Worm (Caenorhabditis elegans): ENCODE results near the gene srh-8.

Gene srh-8

ce11 chrV:4007927-4008326 lies 2.6 kb downstream of the srh-8 start, which contains the start of gene srh-7:
Gene srh-7, plus strand, starts transcription at chrV:4008227.
- no peak for TF ChIP-seq fos-1 (tag; optimal IDR thresholded peaks at IDR 0.05)
- no peak for TF ChIP-seq nfya-1 (tag; optimal IDR thresholded peaks at IDR 0.05; ENCODE audit: insufficient read depth)

DNA sequence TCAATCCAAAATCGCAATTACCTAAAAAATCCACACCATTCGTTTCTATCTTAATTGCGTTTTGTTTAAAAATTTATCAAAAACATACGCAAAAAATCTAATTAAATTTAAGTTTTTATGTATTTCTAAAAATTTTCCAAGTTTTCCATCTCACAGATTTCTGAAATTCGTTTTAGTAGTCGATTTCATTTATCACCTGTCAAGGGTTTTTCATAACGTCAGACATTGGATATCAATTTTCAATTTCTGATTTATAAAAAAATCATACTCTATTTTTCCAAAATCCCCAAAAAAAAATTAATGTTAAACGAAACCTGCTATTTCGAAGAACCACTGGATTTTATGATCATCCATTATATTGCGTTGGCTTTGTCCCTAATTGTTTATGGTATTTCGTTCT lies 4.9 kb downstream of the srh-8 start, which contains the start of gene srh-4:
TSS of gene srh-4 (plus strand) at position 301 of the 400 bp plus-strand sequence.
- TF ChIP-seq daf-12 (tag; optimal IDR thresholded peaks at IDR 0.05), result no peak
- TF ChIP-seq lin-15B (tag; optimal IDR thresholded peaks at IDR 0.05), result no peak
- no peak for TF ChIP-seq ceh-28 (tag; optimal IDR thresholded peaks at IDR 0.05)
- TF ChIP-seq elt-3 (tag; optimal IDR thresholded peaks at IDR 0.05), result no peak
- no peak for TF ChIP-seq zag-1 (tag; optimal IDR thresholded peaks at IDR 0.05)
- TF ChIP-seq ama-1 (optimal IDR thresholded peaks at IDR 0.05), result no peak
- TF ChIP-seq elt-1 (tag; optimal IDR thresholded peaks at IDR 0.05), result no peak
- TF ChIP-seq snpc-4 (tag; optimal IDR thresholded peaks at IDR 0.05), result no peak
- TF ChIP-seq ceh-16 (tag; optimal IDR thresholded peaks at IDR 0.05), result no peak
- TF ChIP-seq sea-2 (GFP tag; optimal IDR thresholded peaks at IDR 0.05), result no peak
- TF ChIP-seq egl-5 (tag; optimal IDR thresholded peaks at IDR 0.05), result no peak
- TF ChIP-seq pqm-1 (tag; optimal IDR thresholded peaks at IDR 0.05), result no peak
- TF ChIP-seq fkh-10 (GFP tag; optimal IDR thresholded peaks at IDR 0.05), result no peak
- no peak for TF ChIP-seq ztf-4 (tag; optimal IDR thresholded peaks at IDR 0.05)
- TF ChIP-seq pha-4 (tag; optimal IDR thresholded peaks at IDR 0.05), result no peak

DNA sequence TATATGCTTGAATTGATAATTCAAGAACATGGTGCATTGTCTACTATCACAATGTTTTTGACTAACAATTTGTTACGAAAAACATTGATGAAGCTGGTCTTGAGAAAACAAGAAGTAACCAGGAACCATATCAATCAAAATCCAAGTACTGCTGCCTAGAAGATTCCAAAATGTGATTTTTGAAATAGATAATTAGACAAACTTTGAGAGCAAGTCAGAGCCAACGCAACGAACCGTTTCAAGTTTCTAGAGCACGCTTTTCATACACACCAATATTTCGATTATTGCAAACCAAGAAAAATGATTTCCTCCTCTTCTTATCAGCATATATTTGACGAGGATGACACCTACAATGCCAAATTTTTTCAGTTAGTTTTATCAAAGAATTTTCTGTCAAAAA lies 11.5 kb downstream of the srh-8 start, which contains the start of gene srw-89:
TSS of gene srw-89 (plus strand) at position 301 of the 400 bp plus-strand sequence.
- TF ChIP-seq nhr-25 (tag; optimal IDR thresholded peaks at IDR 0.05) (no peak), fkh-10 (GFP tag; optimal IDR thresholded peaks at IDR 0.05) (no peak), lin-39 (tag; optimal IDR thresholded peaks at IDR 0.05) (no peak)

DNA sequence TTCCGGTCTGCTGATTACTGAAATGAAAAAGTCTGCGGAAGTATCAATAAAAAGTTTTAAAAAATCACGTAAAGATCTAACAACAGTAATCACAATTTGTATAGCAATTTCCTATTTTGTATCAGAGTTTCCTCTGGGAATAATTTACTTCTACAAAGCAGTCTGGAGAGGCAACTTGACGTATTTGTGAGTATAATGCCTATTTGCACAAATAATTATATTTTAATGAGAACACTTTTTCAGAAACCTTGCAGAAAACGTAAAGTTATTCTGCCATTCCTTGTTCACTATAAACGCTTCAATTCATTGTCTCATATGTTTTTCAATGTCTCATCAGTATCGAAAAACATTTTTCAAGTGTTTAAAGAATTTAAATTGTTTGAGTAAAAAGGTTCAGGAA lies 13.3 kb downstream of the srh-8 start:
- TF ChIP-seq ztf-4 (tag; optimal IDR thresholded peaks at IDR 0.05), result no peak
- no peak for TF ChIP-seq daf-12 (tag; optimal IDR thresholded peaks at IDR 0.05)
- TF ChIP-seq unc-62 (GFP tag; optimal IDR thresholded peaks at IDR 0.05), result no peak

ce11 chrV:4019188-4019587 lies 13.9 kb downstream of the srh-8 start, which contains the start of gene K09D9.3:
Gene K09D9.3, plus strand, starts transcription at chrV:4019488.
- TF ChIP-seq R02D3.7 (tag; optimal IDR thresholded peaks at IDR 0.05) (no peak), jun-1 (tag; optimal IDR thresholded peaks at IDR 0.05) (no peak), pqm-1 (tag; optimal IDR thresholded peaks at IDR 0.05) (no peak), nfya-1 (tag; optimal IDR thresholded peaks at IDR 0.05; ENCODE audit: insufficient read depth) (no peak), ztf-4 (tag; optimal IDR thresholded peaks at IDR 0.05) (no peak), fkh-2 (tag; optimal IDR thresholded peaks at IDR 0.05) (no peak), egl-27 (tag; optimal IDR thresholded peaks at IDR 0.05) (no peak), lin-39 (tag; optimal IDR thresholded peaks at IDR 0.05) (no peak)

- TF ChIP-seq sea-2 (GFP tag; optimal IDR thresholded peaks at IDR 0.05) (no peak), ceh-16 (tag; optimal IDR thresholded peaks at IDR 0.05) (no peak), fos-1 (tag; optimal IDR thresholded peaks at IDR 0.05) (no peak), nhr-43 (tag; optimal IDR thresholded peaks at IDR 0.05; ENCODE audit: poor library complexity, severe bottlenecking) (no peak), ceh-28 (tag; optimal IDR thresholded peaks at IDR 0.05) (no peak), elt-3 (tag; optimal IDR thresholded peaks at IDR 0.05) (no peak), unc-62 (GFP tag; optimal IDR thresholded peaks at IDR 0.05) (no peak), fkh-2 (tag; optimal IDR thresholded peaks at IDR 0.05) (no peak), lin-15B (tag; optimal IDR thresholded peaks at IDR 0.05) (no peak), skn-1 (tag; optimal IDR thresholded peaks at IDR 0.05) (no peak), elt-2 (tag; optimal IDR thresholded peaks at IDR 0.05) (no peak), fkh-10 (GFP tag; optimal IDR thresholded peaks at IDR 0.05) (no peak), egl-5 (tag; optimal IDR thresholded peaks at IDR 0.05) (no peak)
These were observed 16.5 kb downstream of the srh-8 start, which contains the start of gene K09D9.14 for ce11 chrV:4021776-4022175. Gene K09D9.14, minus strand, starts transcription at chrV:4021876.

DNA sequence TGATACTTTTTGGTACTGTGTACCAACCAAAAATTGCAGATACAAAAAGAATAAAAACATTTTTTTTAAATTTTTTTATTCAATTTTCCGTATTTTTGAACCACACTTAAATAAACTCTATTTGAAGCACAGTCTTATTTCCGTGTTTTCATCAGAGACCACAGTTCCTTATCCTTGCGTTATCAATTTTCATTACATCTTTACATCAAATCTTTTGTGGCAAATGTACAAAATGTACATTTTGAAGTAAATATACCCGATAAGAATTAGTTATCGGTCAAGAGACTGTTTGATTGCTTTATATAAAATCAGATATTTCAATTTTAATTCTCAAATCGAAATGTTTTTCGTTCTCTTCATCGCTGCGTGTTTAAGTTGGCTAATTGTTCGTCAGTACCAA lies 17.0 kb downstream of the srh-8 start, which contains the start of gene cyp-35A3:
TSS of gene cyp-35A3 (plus strand) at position 301 of the 400 bp plus-strand sequence.
- TF ChIP-seq skn-1 (tag; optimal IDR thresholded peaks at IDR 0.05), result no peak
- TF ChIP-seq tbx-2 (tag; optimal IDR thresholded peaks at IDR 0.05), result no peak
- TF ChIP-seq hmg-11 (tag; optimal IDR thresholded peaks at IDR 0.05), result no peak
- no peak for TF ChIP-seq unc-62 (GFP tag; optimal IDR thresholded peaks at IDR 0.05)
- TF ChIP-seq jun-1 (tag; optimal IDR thresholded peaks at IDR 0.05), result no peak
- no peak for TF ChIP-seq ceh-16 (tag; optimal IDR thresholded peaks at IDR 0.05)
- no peak for TF ChIP-seq ceh-82 (tag; optimal IDR thresholded peaks at IDR 0.05)
- no peak for TF ChIP-seq ztf-11 (tag; optimal IDR thresholded peaks at IDR 0.05)
- TF ChIP-seq daf-12 (tag; optimal IDR thresholded peaks at IDR 0.05), result no peak
- no peak for TF ChIP-seq lsy-12 (tag; optimal IDR thresholded peaks at IDR 0.05)
- TF ChIP-seq mdl-1 (tag; optimal IDR thresholded peaks at IDR 0.05), result no peak
- TF ChIP-seq nhr-11 (tag; optimal IDR thresholded peaks at IDR 0.05), result no peak
- no peak for TF ChIP-seq fkh-2 (tag; optimal IDR thresholded peaks at IDR 0.05)
